Worm (Caenorhabditis elegans): ENCODE data around the gene hst-1.

- TF ChIP-seq him-1 (tag; optimal IDR thresholded peaks at IDR 0.05) (no peak), dao-5 (tag; optimal IDR thresholded peaks at IDR 0.05) (no peak), W03F9.2 (tag; optimal IDR thresholded peaks at IDR 0.05) (no peak)
Observed at ce11 chrIV:8653592-8653991, 37.7 kb downstream of the hst-1 start, which contains the start of gene C49C8.5.

Measured in whole organism, L4/young adult.